Fruit fly (Drosophila melanogaster) whole organism, pupa: ENCODE data around the gene par-6.

Experiments used
- CG8301 ChIP-seq: fragments of 200-800 bp; sonication (Bioruptor generic); optimal IDR thresholded peaks from 2 replicates; lab custom pipeline; 2018; ENCODE audit warnings: missing biosample characterization, mild to moderate bottlenecking, missing genetic modification characterization
- EcR ChIP-seq: fragments of 200-800 bp; sonication (Bioruptor generic); optimal IDR thresholded peaks from 3 replicates; lab custom pipeline; 2019; ENCODE audit warnings: missing biosample characterization, missing genetic modification characterization, mild to moderate bottlenecking, moderate library complexity, missing genetic modification reagents

- TF ChIP-seq CG8301 (tag; lab: Kevin White, UChicago) (no peak), EcR (GFP tag; lab: Kevin White, UChicago) (peak; percentile 75)
Measured at dm6 chrX:17695641-17696040, 7.5 kb upstream of the par-6 start.
